Worm (Caenorhabditis elegans) whole organism, L4 larva: ENCODE results near the gene pitr-1.

Experiments used
- ceh-32 ChIP-seq: sonication (generic microtip); optimal IDR thresholded peaks from 2 replicates; lab custom pipeline; 2016; ENCODE audit warnings: mild to moderate bottlenecking, missing genetic modification characterization, missing compliant biosample characterization; ENCODE audit not compliant: poor library complexity
- ceh-82 ChIP-seq: sonication (generic microtip); optimal IDR thresholded peaks from 2 replicates; lab custom pipeline; 2017; ENCODE audit warnings: missing biosample characterization, missing genetic modification characterization
- dve-1 ChIP-seq: sonication (generic microtip); optimal IDR thresholded peaks from 2 replicates; lab custom pipeline; 2017; ENCODE audit warnings: antibody characterized with exemption, mild to moderate bottlenecking, missing genetic modification characterization, missing compliant biosample characterization; ENCODE audit not compliant: insufficient read depth
- fos-1 ChIP-seq: fragments of 150-350 bp; optimal IDR thresholded peaks from 2 replicates; lab custom pipeline; 2014; ENCODE audit warnings: missing biosample characterization, missing genetic modification characterization
- lim-7 ChIP-seq: fragments of 200-800 bp; sonication (Bioruptor generic); IDR thresholded peaks from 2 replicates; pipeline ENCODE4 v1.3.6; 2022; ENCODE audit warnings: missing genetic modification characterization, missing compliant biosample characterization
- lin-1 ChIP-seq: fragments of 200-800 bp; sonication (Bioruptor generic); IDR thresholded peaks from 2 replicates; pipeline ENCODE4 v1.3.6; 2022; ENCODE audit warnings: missing genetic modification reagents, missing genetic modification characterization, missing compliant biosample characterization
- lsy-2 ChIP-seq, 2 experiments: fragments of 150-350 bp in 1 of 2; sonication (generic microtip) in 1 of 2; optimal IDR thresholded peaks; 2 replicates each; lab custom pipeline; 2014 to 2017; ENCODE audit warnings: missing biosample characterization in 2 of 2, missing genetic modification characterization in 2 of 2
- nhr-77 ChIP-seq: fragments of 150-350 bp; optimal IDR thresholded peaks from 2 replicates; lab custom pipeline; 2014; ENCODE audit warnings: missing biosample characterization, missing genetic modification characterization
- spr-3 ChIP-seq: fragments of 200-800 bp; sonication (Bioruptor generic); optimal IDR thresholded peaks from 2 replicates; lab custom pipeline; 2018; ENCODE audit warnings: mild to moderate bottlenecking, missing genetic modification characterization, missing compliant biosample characterization

DNA sequence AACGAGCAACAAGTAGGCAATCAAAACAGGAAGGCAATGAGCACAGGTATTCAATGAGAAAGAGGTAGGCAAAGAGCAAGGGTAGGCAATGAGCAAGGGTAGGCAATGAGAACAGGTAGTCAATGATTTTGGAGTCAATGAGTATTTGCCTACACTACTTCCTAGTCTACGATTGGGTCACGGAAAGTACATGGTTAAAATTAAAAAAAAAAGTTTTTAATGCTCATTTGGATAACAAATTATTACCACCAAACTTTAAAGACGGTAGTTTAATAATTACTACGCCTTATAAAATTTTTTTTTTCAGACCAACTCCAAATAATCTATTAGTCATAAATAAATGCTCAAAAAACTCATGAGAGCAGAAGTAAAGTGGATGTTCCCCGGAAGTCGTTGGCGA lies 12.1 kb upstream of the pitr-1 start, which contains the start of gene ptp-8:
- TF ChIP-seq lim-7, result no peak
- TF ChIP-seq fos-1 (tag; lab: Kevin White, UChicago), result no peak
- no peak for TF ChIP-seq dve-1 (tag; lab: Kevin White, UChicago)
- TF ChIP-seq nhr-77, result no peak
- no peak for TF ChIP-seq spr-3
- TF ChIP-seq ceh-82 (tag; lab: Kevin White, UChicago), result no peak
- no peak for TF ChIP-seq lin-1
- no peak for TF ChIP-seq lsy-2 (tag; optimal IDR thresholded peaks at IDR 0.05; lab: Kevin White, UChicago)
- no peak for TF ChIP-seq ceh-32 (tag; lab: Kevin White, UChicago)
